Worm (Caenorhabditis elegans): ENCODE measurements around the gene gpla-1.

DNA sequence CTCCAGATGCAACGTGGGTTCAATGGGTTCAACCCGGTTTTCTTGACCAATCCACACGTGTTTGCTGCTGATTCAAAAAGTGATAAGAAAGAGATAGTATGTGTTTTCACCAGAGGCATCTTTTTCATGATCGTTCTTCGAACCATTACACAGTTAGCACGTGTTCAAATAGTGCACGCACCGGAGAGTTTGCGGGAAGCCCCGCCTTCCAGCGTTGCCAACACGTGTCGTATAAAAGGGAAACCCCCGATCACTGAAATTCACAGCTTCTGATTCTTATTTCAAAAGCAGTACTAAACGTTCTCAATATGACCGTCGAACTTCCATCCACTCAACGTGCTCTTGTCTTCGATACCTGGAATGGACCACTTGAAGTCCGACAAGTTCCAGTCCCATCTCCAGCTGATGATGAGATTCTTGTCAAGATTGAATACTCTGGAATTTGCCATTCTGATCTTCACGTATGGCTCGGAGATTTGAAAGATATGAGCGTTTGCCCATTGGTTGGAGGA lies 49.6 kb downstream of the gpla-1 start, which contains the start of gene adh-1:
- TF ChIP-seq rnt-1 (tag; optimal IDR thresholded peaks at IDR 0.05) (no peak), lim-6 (tag; optimal IDR thresholded peaks at IDR 0.05) (no peak), F13H6.1 (tag; optimal IDR thresholded peaks at IDR 0.05) (no peak), T23F11.4 (GFP tag; optimal IDR thresholded peaks at IDR 0.05) (no peak), mec-3 (tag; optimal IDR thresholded peaks at IDR 0.05; ENCODE audit: borderline replicate concordance) (no peak), nfya-1 (tag; optimal IDR thresholded peaks at IDR 0.05) (no peak), sox-2 (GFP tag; IDR thresholded peaks at IDR 0.05) (no peak), tbx-7 (tag; optimal IDR thresholded peaks at IDR 0.05) (no peak), unc-86 (tag; optimal IDR thresholded peaks at IDR 0.05) (no peak), ceh-18 (tag; optimal IDR thresholded peaks at IDR 0.05) (peak; percentile 74), tbx-2 (tag; optimal IDR thresholded peaks at IDR 0.05) (no peak), C38D4.7 (GFP tag; optimal IDR thresholded peaks at IDR 0.05) (no peak), ets-4 (tag; optimal IDR thresholded peaks at IDR 0.05) (no peak), dve-1 (tag; optimal IDR thresholded peaks at IDR 0.05) (no peak)

All from whole organism, late embryonic.